Worm (Caenorhabditis elegans) whole organism, mixed stage, embryonic: ENCODE measurements around the gene H20J04.9.

Source experiments
- M03D4.4 ChIP-seq: sonication (generic microtip); optimal IDR thresholded peaks from 2 replicates; lab custom pipeline; 2017; ENCODE audit warnings: mild to moderate bottlenecking, missing genetic modification characterization, missing compliant biosample characterization
- blmp-1 ChIP-seq: fragments of 150-350 bp; optimal IDR thresholded peaks from 2 replicates; lab custom pipeline; 2014; ENCODE audit warnings: missing biosample characterization, missing genetic modification characterization
- ces-1 ChIP-seq: fragments of 150-350 bp; optimal IDR thresholded peaks from 2 replicates; lab custom pipeline; 2014; ENCODE audit warnings: missing biosample characterization, missing genetic modification reagents, missing genetic modification characterization
- elt-1 ChIP-seq: sonication (generic microtip); optimal IDR thresholded peaks from 2 replicates; lab custom pipeline; 2017; ENCODE audit warnings: missing genetic modification characterization, mild to moderate bottlenecking, missing compliant biosample characterization, antibody characterized with exemption, moderate library complexity, borderline replicate concordance; ENCODE audit not compliant: insufficient read depth
- elt-3 ChIP-seq: fragments of 150-350 bp; optimal IDR thresholded peaks from 2 replicates; lab custom pipeline; 2014; ENCODE audit warnings: missing biosample characterization, missing genetic modification characterization
- lin-32 ChIP-seq: fragments of 200-800 bp; sonication (Bioruptor generic); optimal IDR thresholded peaks from 2 replicates; lab custom pipeline; 2018; ENCODE audit warnings: mild to moderate bottlenecking, missing genetic modification characterization, missing compliant biosample characterization
- mls-2 ChIP-seq: sonication (generic microtip); optimal IDR thresholded peaks from 2 replicates; lab custom pipeline; 2016; ENCODE audit warnings: mild to moderate bottlenecking, missing genetic modification characterization, moderate library complexity, missing compliant biosample characterization
- nhr-28 ChIP-seq: fragments of 150-350 bp; optimal IDR thresholded peaks from 2 replicates; lab custom pipeline; 2014; ENCODE audit warnings: missing biosample characterization, missing genetic modification characterization
- pha-4 ChIP-seq: fragments of 150-350 bp; optimal IDR thresholded peaks from 2 replicates; lab custom pipeline; 2018; ENCODE audit warnings: missing biosample characterization, missing genetic modification reagents, missing genetic modification characterization
- tbx-8 ChIP-seq: fragments of 200-800 bp; sonication (Bioruptor generic); optimal IDR thresholded peaks from 2 replicates; lab custom pipeline; 2018; ENCODE audit warnings: mild to moderate bottlenecking, missing genetic modification characterization, moderate library complexity, missing compliant biosample characterization
- ztf-11 ChIP-seq: fragments of 150-350 bp; optimal IDR thresholded peaks from 2 replicates; lab custom pipeline; 2014; ENCODE audit warnings: missing biosample characterization, missing genetic modification characterization

DNA sequence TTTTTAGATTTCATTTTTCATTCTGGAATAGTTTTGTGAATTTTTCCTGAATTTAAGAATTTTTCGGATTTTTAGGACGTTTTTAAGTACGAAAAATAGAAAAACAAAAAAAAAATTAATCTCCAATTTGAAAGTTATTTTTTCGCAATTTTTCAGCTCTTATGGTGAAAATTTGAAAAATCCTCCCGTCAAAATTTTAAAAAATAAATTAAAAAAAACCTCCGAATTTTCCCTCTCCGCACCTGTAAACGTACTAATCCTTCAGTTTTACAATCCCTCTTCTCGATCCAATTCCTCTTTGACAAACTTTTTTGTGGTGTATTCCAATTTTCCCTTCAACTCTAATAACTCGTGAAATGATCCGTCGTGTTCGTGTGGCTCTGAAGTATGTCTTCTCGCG lies 27.2 kb downstream of the H20J04.9 start, which contains the start of gene B0286.1:
- TF ChIP-seq elt-3 (no peak), blmp-1 (no peak), mls-2 (tag; lab: Kevin White, UChicago) (no peak), ztf-11 (tag; lab: Kevin White, UChicago) (no peak), nhr-28 (no peak), elt-1 (tag; lab: Kevin White, UChicago) (no peak), ces-1 (no peak), tbx-8 (GFP tag; lab: Kevin White, UChicago) (no peak), lin-32 (GFP tag; lab: Kevin White, UChicago) (no peak), pha-4 (tag; lab: Kevin White, UChicago) (no peak), M03D4.4 (tag; lab: Kevin White, UChicago) (no peak)
